Worm (Caenorhabditis elegans) whole organism, mixed stage, embryonic: ENCODE data around the gene clp-4.

ENCODE experiments used
- M03D4.4 ChIP-seq: sonication (generic microtip); optimal IDR thresholded peaks from 2 replicates; lab custom pipeline; 2017; ENCODE audit warnings: mild to moderate bottlenecking, missing genetic modification characterization, missing compliant biosample characterization
- bed-3 ChIP-seq: fragments of 200-800 bp; sonication (Bioruptor generic); optimal IDR thresholded peaks from 3 replicates; lab custom pipeline; 2018; ENCODE audit warnings: mild to moderate bottlenecking, missing genetic modification characterization, moderate library complexity, missing compliant biosample characterization
- ceh-39 ChIP-seq: fragments of 150-350 bp; optimal IDR thresholded peaks from 2 replicates; lab custom pipeline; 2014; ENCODE audit warnings: missing biosample characterization, missing genetic modification characterization
- ceh-43 ChIP-seq: fragments of 200-800 bp; sonication (Bioruptor generic); optimal IDR thresholded peaks from 2 replicates; lab custom pipeline; 2018; ENCODE audit warnings: mild to moderate bottlenecking, missing genetic modification characterization, moderate library complexity, missing compliant biosample characterization
- ceh-83 ChIP-seq: fragments of 200-800 bp; sonication (Bioruptor generic); optimal IDR thresholded peaks from 2 replicates; lab custom pipeline; 2018; ENCODE audit warnings: mild to moderate bottlenecking, missing genetic modification characterization, missing compliant biosample characterization
- ces-1 ChIP-seq: fragments of 150-350 bp; optimal IDR thresholded peaks from 2 replicates; lab custom pipeline; 2014; ENCODE audit warnings: missing biosample characterization, missing genetic modification reagents, missing genetic modification characterization
- cnd-1 ChIP-seq: fragments of 200-800 bp; sonication (Bioruptor generic); optimal IDR thresholded peaks from 2 replicates; lab custom pipeline; 2018; ENCODE audit warnings: mild to moderate bottlenecking, missing genetic modification characterization, missing compliant biosample characterization
- drap-1 ChIP-seq: fragments of 200-800 bp; sonication (Bioruptor generic); optimal IDR thresholded peaks from 3 replicates; lab custom pipeline; 2018; ENCODE audit warnings: mild to moderate bottlenecking, missing genetic modification characterization, missing compliant biosample characterization
- elt-1 ChIP-seq: sonication (generic microtip); optimal IDR thresholded peaks from 2 replicates; lab custom pipeline; 2017; ENCODE audit warnings: missing genetic modification characterization, mild to moderate bottlenecking, missing compliant biosample characterization, antibody characterized with exemption, moderate library complexity, borderline replicate concordance; ENCODE audit not compliant: insufficient read depth
- elt-3 ChIP-seq: fragments of 150-350 bp; optimal IDR thresholded peaks from 2 replicates; lab custom pipeline; 2014; ENCODE audit warnings: missing biosample characterization, missing genetic modification characterization
- flh-1 ChIP-seq: fragments of 200-800 bp; sonication (Bioruptor generic); optimal IDR thresholded peaks from 2 replicates; lab custom pipeline; 2018; ENCODE audit warnings: mild to moderate bottlenecking, missing genetic modification characterization, moderate library complexity, missing compliant biosample characterization
- ham-2 ChIP-seq: fragments of 200-800 bp; sonication (Bioruptor generic); optimal IDR thresholded peaks from 2 replicates; lab custom pipeline; 2018; ENCODE audit warnings: mild to moderate bottlenecking, missing genetic modification characterization, missing compliant biosample characterization
- hlh-1 ChIP-seq: fragments of 150-350 bp; optimal IDR thresholded peaks from 2 replicates; lab custom pipeline; 2014; ENCODE audit warnings: missing biosample characterization, missing genetic modification reagents, missing genetic modification characterization
- lin-13 ChIP-seq: fragments of 150-350 bp; optimal IDR thresholded peaks from 2 replicates; lab custom pipeline; 2014; ENCODE audit warnings: missing biosample characterization, missing genetic modification characterization
- lin-32 ChIP-seq: fragments of 200-800 bp; sonication (Bioruptor generic); optimal IDR thresholded peaks from 2 replicates; lab custom pipeline; 2018; ENCODE audit warnings: mild to moderate bottlenecking, missing genetic modification characterization, missing compliant biosample characterization
- lsy-2 ChIP-seq: fragments of 150-350 bp; optimal IDR thresholded peaks from 2 replicates; lab custom pipeline; 2014; ENCODE audit warnings: missing biosample characterization, missing genetic modification characterization
- mab-5 ChIP-seq: fragments of 150-350 bp; optimal IDR thresholded peaks from 2 replicates; lab custom pipeline; 2014; ENCODE audit warnings: missing biosample characterization, missing genetic modification characterization
- mep-1 ChIP-seq: fragments of 150-350 bp; optimal IDR thresholded peaks from 2 replicates; lab custom pipeline; 2017; ENCODE audit warnings: missing biosample characterization, missing genetic modification reagents, missing genetic modification characterization, inconsistent platforms
- nhr-2 ChIP-seq: fragments of 150-350 bp; optimal IDR thresholded peaks from 2 replicates; lab custom pipeline; 2014; ENCODE audit warnings: missing biosample characterization, missing genetic modification characterization
- nhr-237 ChIP-seq: fragments of 150-350 bp; optimal IDR thresholded peaks from 2 replicates; lab custom pipeline; 2014; ENCODE audit warnings: missing biosample characterization, missing genetic modification characterization
- nhr-28 ChIP-seq: fragments of 150-350 bp; optimal IDR thresholded peaks from 2 replicates; lab custom pipeline; 2014; ENCODE audit warnings: missing biosample characterization, missing genetic modification characterization
- nhr-76 ChIP-seq: sonication (generic microtip); optimal IDR thresholded peaks from 2 replicates; lab custom pipeline; 2017; ENCODE audit warnings: missing biosample characterization, missing genetic modification characterization
- snpc-4 ChIP-seq: fragments of 150-350 bp; optimal IDR thresholded peaks from 2 replicates; lab custom pipeline; 2014; ENCODE audit warnings: missing biosample characterization, missing genetic modification characterization
- sptf-1 ChIP-seq: sonication (generic microtip); optimal IDR thresholded peaks from 2 replicates; lab custom pipeline; 2017; ENCODE audit warnings: mild to moderate bottlenecking, missing genetic modification characterization, moderate library complexity, missing compliant biosample characterization
- tbx-8 ChIP-seq: fragments of 200-800 bp; sonication (Bioruptor generic); optimal IDR thresholded peaks from 2 replicates; lab custom pipeline; 2018; ENCODE audit warnings: mild to moderate bottlenecking, missing genetic modification characterization, moderate library complexity, missing compliant biosample characterization
- unc-120 ChIP-seq: sonication (generic microtip); optimal IDR thresholded peaks from 2 replicates; lab custom pipeline; 2017; ENCODE audit warnings: missing genetic modification characterization, missing compliant biosample characterization; ENCODE audit not compliant: poor library complexity, severe bottlenecking
- unc-39 ChIP-seq: fragments of 150-350 bp; optimal IDR thresholded peaks from 2 replicates; lab custom pipeline; 2014; ENCODE audit warnings: missing biosample characterization, missing genetic modification characterization
- zip-8 ChIP-seq: fragments of 150-350 bp; optimal IDR thresholded peaks from 2 replicates; lab custom pipeline; 2014; ENCODE audit warnings: missing biosample characterization, missing genetic modification characterization
- ztf-11 ChIP-seq: fragments of 150-350 bp; optimal IDR thresholded peaks from 2 replicates; lab custom pipeline; 2014; ENCODE audit warnings: missing biosample characterization, missing genetic modification characterization

Gene clp-4

DNA sequence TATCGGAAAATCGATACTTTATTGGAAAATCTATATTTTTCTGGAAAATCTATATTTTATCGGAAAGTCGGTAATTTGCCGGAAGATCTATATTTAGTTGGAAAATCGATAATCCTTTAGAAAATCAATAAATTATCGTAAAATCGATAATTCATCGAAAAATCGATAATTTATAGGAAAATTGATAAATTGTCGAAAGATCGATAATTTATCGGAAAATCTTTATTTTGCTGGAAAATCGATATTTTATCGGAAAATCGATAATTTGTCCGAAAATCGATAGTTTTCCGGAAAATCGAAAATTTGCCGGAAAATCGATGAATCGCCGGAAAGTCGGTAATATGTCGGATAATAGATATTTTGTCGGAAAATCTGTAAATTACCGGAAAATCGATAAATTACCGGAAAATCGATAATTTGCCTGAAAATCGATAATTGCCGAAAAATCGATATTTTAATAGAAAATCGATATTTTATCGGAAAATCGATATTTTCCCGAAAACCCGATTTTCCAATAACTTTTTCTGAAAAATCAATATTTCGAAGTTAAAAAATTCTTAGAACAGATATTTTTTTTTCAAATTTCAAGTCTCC, 12.6 kb downstream of the clp-4 start:
- no peak for TF ChIP-seq flh-1 (GFP tag; lab: Kevin White, UChicago)
- peak; percentile 35 for TF ChIP-seq ces-1 (GFP tag; lab: Kevin White, UChicago)

DNA sequence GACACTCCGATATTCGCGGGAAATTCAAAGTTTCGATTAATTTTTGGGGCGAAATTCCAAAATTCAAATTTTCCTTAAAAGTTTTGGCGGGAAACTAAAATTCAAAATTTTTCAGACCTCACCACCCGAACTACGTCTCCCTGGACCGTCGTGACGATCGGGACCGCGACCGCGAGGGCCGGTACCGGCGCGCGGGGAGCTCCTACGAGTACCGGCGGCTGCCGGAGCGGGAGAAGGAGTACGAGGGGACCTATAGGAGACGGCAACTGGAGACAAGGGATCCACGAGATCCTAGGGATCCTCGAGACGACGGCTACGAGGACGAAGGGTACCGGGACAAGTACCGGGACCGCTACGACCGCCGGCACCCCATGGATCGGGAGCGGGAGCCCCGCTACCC, 13.6 kb downstream of the clp-4 start:
- TF ChIP-seq sptf-1 (tag; lab: Kevin White, UChicago) (peak; percentile 27), nhr-28 (tag; lab: Kevin White, UChicago) (no peak)

DNA sequence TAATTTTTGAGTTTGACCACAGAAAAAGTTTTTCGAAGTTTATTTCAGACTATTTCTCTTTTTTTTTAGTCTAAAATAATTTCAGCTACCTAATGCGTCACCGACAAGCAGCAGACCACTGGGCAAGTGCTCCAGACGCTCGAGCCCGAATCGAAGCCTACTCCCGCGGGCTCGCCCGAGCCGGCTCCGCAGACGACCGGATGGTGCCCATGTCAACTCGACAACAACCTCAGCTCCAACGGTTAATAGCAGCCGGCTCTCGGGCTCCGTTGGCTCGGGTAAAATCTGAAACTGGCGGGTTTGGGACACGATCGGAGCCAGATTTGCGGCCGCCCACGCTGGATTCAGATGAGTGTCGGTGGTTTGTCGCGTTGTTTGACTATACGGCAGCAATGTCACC, 15.1 kb downstream of the clp-4 start:
- TF ChIP-seq M03D4.4 (tag; lab: Kevin White, UChicago) = no peak
- no peak for TF ChIP-seq elt-1
- no peak for TF ChIP-seq ces-1 (GFP tag; lab: Kevin White, UChicago)
- TF ChIP-seq lin-13 = no peak

DNA sequence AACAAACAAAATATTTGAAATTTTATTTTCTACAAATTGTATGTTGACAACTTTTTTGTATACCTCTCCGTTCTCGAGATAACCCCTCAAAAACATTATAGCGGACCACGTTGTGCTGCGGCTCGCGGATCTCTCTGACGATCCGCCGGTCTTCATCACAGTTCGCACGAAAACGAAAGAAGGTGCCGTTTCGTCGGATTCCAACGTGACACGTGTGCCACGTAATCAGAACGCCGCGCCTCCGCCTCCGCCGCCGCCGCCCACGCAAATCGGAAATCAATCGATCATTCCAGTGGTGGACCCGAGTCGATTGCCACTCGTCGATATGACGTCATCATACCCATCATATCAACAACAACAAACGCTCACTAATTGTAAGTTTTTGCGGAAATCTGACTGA, 18.7 kb downstream of the clp-4 start:
- TF ChIP-seq zip-8 (peak; percentile 60), ham-2 (no peak)
- TF ChIP-seq, all 35 proteins: peak for 1

DNA sequence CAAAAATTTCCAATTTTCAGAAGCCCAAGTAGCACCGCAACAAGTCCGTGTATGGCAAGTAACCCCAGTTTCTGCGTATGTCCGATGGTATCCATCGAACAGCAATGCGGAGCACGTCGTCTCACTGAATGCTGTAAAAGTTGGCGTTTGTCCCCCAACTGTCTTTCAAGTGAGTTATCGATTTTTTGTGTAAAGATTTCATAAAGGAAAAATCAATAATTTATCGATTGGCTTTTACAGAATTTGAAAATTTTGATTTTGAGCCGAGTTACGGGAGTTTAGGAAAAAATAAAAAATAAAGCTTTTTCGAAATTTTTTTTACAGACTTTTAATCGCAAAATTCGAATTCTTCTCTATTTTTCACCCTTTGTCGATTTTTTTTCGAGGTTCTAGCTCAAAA, 24.0 kb downstream of the clp-4 start:
- TF ChIP-seq tbx-8 (GFP tag; lab: Kevin White, UChicago) = no peak
- TF ChIP-seq unc-120 (tag; lab: Kevin White, UChicago) = no peak
- TF ChIP-seq snpc-4 (tag; lab: Kevin White, UChicago) = no peak
- no peak for TF ChIP-seq ceh-83 (GFP tag; lab: Kevin White, UChicago)
- no peak for TF ChIP-seq ceh-39 (tag; lab: Kevin White, UChicago)
- TF ChIP-seq nhr-76 = no peak
- TF ChIP-seq ham-2 = no peak
- TF ChIP-seq, all 35 proteins: peak for 0

DNA sequence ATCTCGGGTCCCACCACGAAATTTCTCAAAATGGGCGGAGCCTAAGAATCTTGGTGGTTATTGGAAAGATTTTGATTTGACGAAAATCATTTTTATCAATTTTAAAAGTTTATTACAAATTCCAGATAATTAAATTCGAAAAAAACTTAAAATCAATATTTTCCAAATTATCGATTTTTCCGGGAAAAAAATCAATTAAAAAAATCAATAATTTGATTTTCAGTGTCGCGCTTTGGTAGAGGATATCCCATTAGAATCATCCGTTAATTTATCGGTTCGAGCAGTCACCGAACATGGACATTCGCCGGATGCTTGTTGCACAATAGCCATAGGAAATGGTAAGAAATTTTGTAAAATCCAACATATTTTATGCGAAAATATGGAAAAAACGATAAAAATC, 24.7 kb downstream of the clp-4 start:
- TF ChIP-seq cnd-1 = no peak
- no peak for TF ChIP-seq elt-3 (tag; lab: Kevin White, UChicago)
- no peak for TF ChIP-seq lin-32 (GFP tag; lab: Kevin White, UChicago)
- no peak for TF ChIP-seq ztf-11
- TF ChIP-seq bed-3 (GFP tag; lab: Kevin White, UChicago) = no peak
- no peak for TF ChIP-seq nhr-237
- no peak for TF ChIP-seq mab-5 (tag; lab: Kevin White, UChicago)
- TF ChIP-seq ham-2 = no peak
- TF ChIP-seq unc-39 = no peak
- TF ChIP-seq hlh-1 (tag; lab: Kevin White, UChicago) = no peak
- TF ChIP-seq flh-1 (GFP tag; lab: Kevin White, UChicago) = no peak
- TF ChIP-seq ceh-43 (GFP tag; lab: Kevin White, UChicago) = no peak

DNA sequence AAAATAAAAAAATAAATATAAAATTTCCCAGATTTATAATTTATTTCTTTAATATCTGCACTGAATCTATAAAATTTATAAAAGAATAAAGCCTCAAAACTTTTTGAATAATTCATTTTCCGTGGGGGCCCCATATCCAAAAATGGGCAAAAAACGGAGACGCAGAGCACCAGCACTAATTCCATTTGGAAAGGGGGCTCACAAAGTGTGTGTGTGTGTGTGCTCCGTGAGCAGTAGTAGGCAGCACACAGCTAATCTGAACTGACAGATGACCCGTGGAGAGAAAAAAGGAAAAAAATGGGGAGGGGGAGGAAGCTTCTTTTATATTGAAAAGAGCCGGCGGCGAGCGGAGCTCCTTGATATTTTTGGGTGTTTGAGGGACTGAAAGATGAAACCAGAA, 26.2 kb downstream of the clp-4 start:
- TF ChIP-seq nhr-2 (tag; lab: Kevin White, UChicago) (no peak), sptf-1 (tag; lab: Kevin White, UChicago) (no peak), ces-1 (GFP tag; lab: Kevin White, UChicago) (peak; percentile 92), lsy-2 (no peak), mep-1 (tag; lab: Kevin White, UChicago) (no peak)

DNA sequence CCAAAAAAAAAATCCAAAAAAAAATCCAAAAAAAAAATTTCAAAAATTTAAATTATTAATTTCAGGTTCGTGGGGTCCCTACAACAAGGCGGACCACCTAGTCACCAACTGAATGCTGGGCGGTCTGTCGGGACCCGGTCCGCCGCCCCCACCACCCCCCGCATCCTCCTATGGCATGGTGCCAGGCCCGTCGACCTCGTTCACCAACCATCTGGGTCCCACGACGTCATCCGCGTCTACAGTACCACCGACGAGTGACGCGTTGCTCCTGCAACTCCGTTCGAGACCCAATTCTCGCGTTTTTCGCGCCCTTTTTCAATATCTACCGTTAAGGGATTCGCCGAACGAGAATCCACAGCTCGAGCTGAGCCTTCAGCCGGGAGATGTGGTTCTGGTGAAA, 29.2 kb downstream of the clp-4 start:
- no peak for TF ChIP-seq cnd-1
- no peak for TF ChIP-seq ceh-43 (GFP tag; lab: Kevin White, UChicago)
- no peak for TF ChIP-seq drap-1
- TF ChIP-seq lin-13 = no peak
